Fruit fly (Drosophila melanogaster) whole organism, embryonic: ENCODE results near the gene Invadolysin.

ENCODE experiments used
- Blimp-1 ChIP-seq: fragments of 200-800 bp; sonication (Bioruptor generic); optimal IDR thresholded peaks from 3 replicates; lab custom pipeline; 2018; ENCODE audit warnings: missing biosample characterization, missing genetic modification characterization, mild to moderate bottlenecking, moderate library complexity, missing genetic modification reagents
- C15 ChIP-seq: fragments of 200-800 bp; sonication (Bioruptor generic); IDR thresholded peaks from 3 replicates; pipeline ENCODE4 v1.3.6; 2022; ENCODE audit warnings: missing biosample characterization, missing genetic modification characterization
- CG10147 ChIP-seq: fragments of 200-800 bp; sonication (Bioruptor generic); optimal IDR thresholded peaks from 2 replicates; lab custom pipeline; 2019; ENCODE audit warnings: missing biosample characterization, mild to moderate bottlenecking, missing genetic modification characterization, moderate library complexity
- CG10209 ChIP-seq: fragments of 200-800 bp; sonication (Bioruptor generic); optimal IDR thresholded peaks from 3 replicates; lab custom pipeline; 2017; ENCODE audit warnings: missing biosample characterization, mild to moderate bottlenecking, missing genetic modification characterization, missing genetic modification reagents
- CG10274 ChIP-seq: fragments of 200-800 bp; sonication (Bioruptor generic); optimal IDR thresholded peaks from 3 replicates; lab custom pipeline; 2017; ENCODE audit warnings: missing biosample characterization, mild to moderate bottlenecking, missing genetic modification characterization
- CG10321 ChIP-seq: fragments of 200-800 bp; sonication (Bioruptor generic); IDR thresholded peaks from 2 replicates; pipeline ENCODE4 v1.3.6; 2022; ENCODE audit warnings: missing biosample characterization, missing genetic modification characterization
- CG10565 ChIP-seq: fragments of 200-800 bp; sonication (Bioruptor generic); optimal IDR thresholded peaks from 3 replicates; lab custom pipeline; 2016; ENCODE audit warnings: missing biosample characterization, mild to moderate bottlenecking, missing genetic modification characterization
- CG11398 ChIP-seq: fragments of 200-800 bp; sonication (Bioruptor generic); optimal IDR thresholded peaks from 2 replicates; lab custom pipeline; 2016; ENCODE audit warnings: missing biosample characterization, missing genetic modification characterization
- CG12104 ChIP-seq: fragments of 200-800 bp; sonication (Bioruptor generic); optimal IDR thresholded peaks from 3 replicates; lab custom pipeline; 2016; ENCODE audit warnings: missing biosample characterization, missing genetic modification characterization
- CG12744 ChIP-seq: fragments of 200-800 bp; sonication (Bioruptor generic); optimal IDR thresholded peaks from 2 replicates; lab custom pipeline; 2016; ENCODE audit warnings: missing biosample characterization, missing genetic modification characterization
- CG13624 ChIP-seq: fragments of 200-800 bp; sonication (Bioruptor generic); optimal IDR thresholded peaks from 2 replicates; lab custom pipeline; 2016; ENCODE audit warnings: missing biosample characterization, missing genetic modification characterization
- CG14014 ChIP-seq: fragments of 200-800 bp; sonication (Bioruptor generic); IDR thresholded peaks from 2 replicates; pipeline ENCODE4 v1.3.6; 2022; ENCODE audit warnings: missing biosample characterization, missing genetic modification characterization
- CG1602 ChIP-seq: fragments of 200-800 bp; sonication (Bioruptor generic); optimal IDR thresholded peaks from 3 replicates; lab custom pipeline; 2016; ENCODE audit warnings: missing biosample characterization, missing genetic modification characterization
- CG17385 ChIP-seq: fragments of 200-800 bp; sonication (Bioruptor generic); optimal IDR thresholded peaks from 3 replicates; lab custom pipeline; 2018; ENCODE audit warnings: missing biosample characterization, mild to moderate bottlenecking, missing genetic modification characterization
- CG17568 ChIP-seq: fragments of 200-800 bp; sonication (Bioruptor generic); optimal IDR thresholded peaks from 2 replicates; lab custom pipeline; 2018; ENCODE audit warnings: missing biosample characterization, mild to moderate bottlenecking, missing genetic modification characterization, moderate library complexity
- CG18476 ChIP-seq: fragments of 200-800 bp; sonication (Bioruptor generic); optimal IDR thresholded peaks from 2 replicates; lab custom pipeline; 2016; ENCODE audit warnings: missing biosample characterization, mild to moderate bottlenecking, missing genetic modification characterization
- CG2712 ChIP-seq: fragments of 200-800 bp; optimal IDR thresholded peaks from 3 replicates; lab custom pipeline; 2019; ENCODE audit warnings: missing biosample characterization, mild to moderate bottlenecking, missing genetic modification characterization, moderate library complexity
- CG31224 ChIP-seq: fragments of 200-800 bp; sonication (Bioruptor generic); IDR thresholded peaks from 2 replicates; pipeline ENCODE4 v1.3.6; 2022; ENCODE audit warnings: missing biosample characterization, missing genetic modification characterization
- CG31388 ChIP-seq: fragments of 200-800 bp; sonication (Bioruptor generic); optimal IDR thresholded peaks from 2 replicates; lab custom pipeline; 2016; ENCODE audit warnings: missing biosample characterization, missing genetic modification characterization
- CG4404 ChIP-seq: fragments of 200-800 bp; sonication (Bioruptor generic); IDR thresholded peaks from 2 replicates; pipeline ENCODE4 v1.3.6; 2022; ENCODE audit warnings: missing biosample characterization, missing genetic modification characterization
- CG5953 ChIP-seq: fragments of 200-800 bp; sonication (Bioruptor generic); IDR thresholded peaks from 2 replicates; pipeline ENCODE4 v1.3.6; 2022; ENCODE audit warnings: missing biosample characterization, missing genetic modification characterization
- CG7786 ChIP-seq: fragments of 200-800 bp; sonication (Bioruptor generic); optimal IDR thresholded peaks from 2 replicates; lab custom pipeline; 2016; ENCODE audit warnings: missing biosample characterization, missing genetic modification characterization
- CoRest ChIP-seq: fragments of 200-800 bp; sonication (Bioruptor generic); optimal IDR thresholded peaks from 3 replicates; lab custom pipeline; 2018; ENCODE audit warnings: missing biosample characterization, mild to moderate bottlenecking, missing genetic modification characterization, moderate library complexity
- D19A ChIP-seq: fragments of 200-800 bp; optimal IDR thresholded peaks from 3 replicates; lab custom pipeline; 2019; ENCODE audit warnings: missing biosample characterization, mild to moderate bottlenecking, missing genetic modification characterization, moderate library complexity
- Ets97D ChIP-seq: fragments of 200-800 bp; sonication (Bioruptor generic); optimal IDR thresholded peaks from 3 replicates; lab custom pipeline; 2016; ENCODE audit warnings: missing biosample characterization, missing genetic modification characterization
- Fer1 ChIP-seq: fragments of 200-800 bp; sonication (Bioruptor generic); optimal IDR thresholded peaks from 2 replicates; lab custom pipeline; 2017; ENCODE audit warnings: missing biosample characterization, mild to moderate bottlenecking, missing genetic modification characterization
- GATAe ChIP-seq: fragments of 200-800 bp; sonication (Bioruptor generic); conservative IDR thresholded peaks from 2 replicates; pipeline ENCODE4 v1.3.6; 2022; ENCODE audit warnings: missing biosample characterization, missing genetic modification characterization
- H2.0 ChIP-seq: fragments of 200-800 bp; sonication (Bioruptor generic); IDR thresholded peaks from 2 replicates; pipeline ENCODE4 v1.3.6; 2022; ENCODE audit warnings: missing biosample characterization, missing genetic modification characterization
- Hr78 ChIP-seq, 2 experiments: fragments of 200-800 bp in 1 of 2; fragments of >200 bp in 1 of 2; sonication (Bioruptor generic) in 1 of 2; optimal IDR thresholded peaks; 2 replicates each; lab custom pipeline; 2017 to 2019; ENCODE audit warnings: missing biosample characterization in 2 of 2, missing genetic modification characterization in 2 of 2, mild to moderate bottlenecking in 1 of 2, moderate library complexity in 1 of 2
- MBD-R2 ChIP-seq: fragments of 200-800 bp; sonication (Bioruptor generic); IDR thresholded peaks from 2 replicates; pipeline ENCODE4 v1.3.6; 2022; ENCODE audit warnings: missing biosample characterization, missing genetic modification characterization
- Oli ChIP-seq: fragments of 200-800 bp; sonication (Bioruptor generic); optimal IDR thresholded peaks from 2 replicates; lab custom pipeline; 2018; ENCODE audit warnings: missing biosample characterization, mild to moderate bottlenecking, missing genetic modification characterization, moderate library complexity
- Opbp ChIP-seq: fragments of 200-800 bp; sonication (Bioruptor generic); IDR thresholded peaks from 3 replicates; pipeline ENCODE4 v1.3.6; 2022; ENCODE audit warnings: missing biosample characterization, missing genetic modification characterization; ENCODE audit not compliant: partially characterized antibody
- Rx ChIP-seq: fragments of 200-800 bp; sonication (Bioruptor generic); IDR thresholded peaks from 2 replicates; pipeline ENCODE4 v1.3.6; 2022; ENCODE audit warnings: missing biosample characterization, missing genetic modification characterization
- Six4 ChIP-seq: fragments of 200-800 bp; sonication (Bioruptor generic); optimal IDR thresholded peaks from 2 replicates; lab custom pipeline; 2016; ENCODE audit warnings: missing biosample characterization, missing genetic modification characterization
- ac ChIP-seq: fragments of 200-800 bp; sonication (Bioruptor generic); optimal IDR thresholded peaks from 3 replicates; lab custom pipeline; 2017; ENCODE audit warnings: missing biosample characterization, mild to moderate bottlenecking, missing genetic modification characterization
- ara ChIP-seq: fragments of 200-800 bp; sonication (Bioruptor generic); IDR thresholded peaks from 2 replicates; pipeline ENCODE4 v1.3.6; 2022; ENCODE audit warnings: missing biosample characterization, missing genetic modification characterization
- bbx ChIP-seq: fragments of 200-800 bp; sonication (Bioruptor generic); IDR thresholded peaks from 2 replicates; pipeline ENCODE4 v1.3.6; 2022; ENCODE audit warnings: missing biosample characterization, missing genetic modification characterization; ENCODE audit not compliant: partially characterized antibody
- cad ChIP-seq: fragments of >200 bp; optimal IDR thresholded peaks from 2 replicates; lab custom pipeline; 2017; ENCODE audit warnings: missing biosample characterization, missing genetic modification characterization
- cg ChIP-seq: fragments of 200-800 bp; sonication (Bioruptor generic); optimal IDR thresholded peaks from 3 replicates; lab custom pipeline; 2019; ENCODE audit warnings: missing biosample characterization, mild to moderate bottlenecking, missing genetic modification characterization, moderate library complexity
- gcm ChIP-seq: fragments of 200-800 bp; sonication (Bioruptor generic); optimal IDR thresholded peaks from 2 replicates; lab custom pipeline; 2019; ENCODE audit warnings: missing biosample characterization, mild to moderate bottlenecking, missing genetic modification characterization, moderate library complexity
- gsb-n ChIP-seq: fragments of 200-800 bp; sonication (Bioruptor generic); optimal IDR thresholded peaks from 3 replicates; lab custom pipeline; 2018; ENCODE audit warnings: missing biosample characterization, mild to moderate bottlenecking, missing genetic modification characterization
- kni ChIP-seq: fragments of 200-800 bp; sonication (Bioruptor generic); optimal IDR thresholded peaks from 3 replicates; lab custom pipeline; 2017; ENCODE audit warnings: mild to moderate bottlenecking, missing biosample characterization, missing genetic modification reagents, missing genetic modification characterization
- nerfin-1 ChIP-seq: fragments of 200-800 bp; sonication (Bioruptor generic); optimal IDR thresholded peaks from 3 replicates; lab custom pipeline; 2019; ENCODE audit warnings: missing biosample characterization, mild to moderate bottlenecking, missing genetic modification characterization, moderate library complexity
- org-1 ChIP-seq: fragments of 200-800 bp; sonication (Bioruptor generic); optimal IDR thresholded peaks from 2 replicates; lab custom pipeline; 2017; ENCODE audit warnings: missing biosample characterization, missing genetic modification characterization
- pita ChIP-seq: fragments of 200-800 bp; sonication (Bioruptor generic); optimal IDR thresholded peaks from 2 replicates; lab custom pipeline; 2017; ENCODE audit warnings: missing biosample characterization, mild to moderate bottlenecking, missing genetic modification characterization
- prd ChIP-seq, 3 experiments: fragments of >200 bp in 2 of 3; fragments of 200-800 bp in 1 of 3; sonication (Bioruptor generic) in 1 of 3; optimal IDR thresholded peaks in 2 of 3; IDR thresholded peaks in 1 of 3; 2 replicates in 2 of 3; 3 replicates in 1 of 3; pipeline versions ENCODE4 v1.3.6 to Lab custom; 2017 to 2022; ENCODE audit warnings: missing biosample characterization in 1 of 3, missing genetic modification characterization in 1 of 3
- run ChIP-seq: fragments of 200-800 bp; sonication (Bioruptor generic); optimal IDR thresholded peaks from 3 replicates; lab custom pipeline; 2018; ENCODE audit warnings: missing biosample characterization, mild to moderate bottlenecking, missing genetic modification characterization
- sens ChIP-seq: fragments of 200-800 bp; sonication (Bioruptor generic); peaks from one replicate; lab custom pipeline; 2016; ENCODE audit warnings: missing biosample characterization, missing genetic modification characterization
- seq ChIP-seq: fragments of 200-800 bp; sonication (Bioruptor generic); IDR thresholded peaks from 2 replicates; pipeline ENCODE4 v1.3.6; 2022; ENCODE audit warnings: missing biosample characterization, missing genetic modification characterization
- sr ChIP-seq: fragments of 200-800 bp; sonication (Bioruptor generic); IDR thresholded peaks from 3 replicates; pipeline ENCODE4 v1.3.6; 2022; ENCODE audit warnings: missing biosample characterization, missing genetic modification characterization

Invadolysin gene

dm6 chr3R:10168483-10169064 lies 24.1 kb downstream of the Invadolysin start (continued):
- TF ChIP-seq nerfin-1 (no peak), CG14014 (peak; percentile 58), Six4 (GFP tag; lab: Kevin White, UChicago) (no peak), kni (no peak), D19A (tag; lab: Kevin White, UChicago) (no peak), Rx (GFP tag; lab: Robert Waterston, UW) (no peak), CG13624 (GFP tag; lab: Kevin White, UChicago) (peak; percentile 46), CG4404 (no peak), gsb-n (tag; lab: Kevin White, UChicago) (peak; percentile 17), prd (optimal IDR thresholded peaks at IDR 0.05; lab: Kevin White, UChicago) (no peak), prd (GFP tag; IDR thresholded peaks at IDR 0.05; lab: Robert Waterston, UW) (peak; percentile 26; the same call in 2 of the 3 replicates), CG1602 (peak; percentile 40), CG10274 (GFP tag; lab: Kevin White, UChicago) (no peak), C15 (GFP tag; lab: Robert Waterston, UW) (no peak), bbx (GFP tag; lab: Robert Waterston, UW) (no peak), CG12104 (GFP tag; lab: Kevin White, UChicago) (no peak), gcm (GFP tag; lab: Kevin White, UChicago) (no peak), Fer1 (peak; percentile 8), CG10565 (no peak), CG18476 (GFP tag; lab: Kevin White, UChicago) (no peak), CoRest (tag; lab: Kevin White, UChicago) (peak; percentile 57), GATAe (no peak), cad (GFP tag; lab: Kevin White, UChicago) (no peak), pita (GFP tag; lab: Kevin White, UChicago) (no peak), CG7786 (GFP tag; lab: Kevin White, UChicago) (peak; percentile 28), CG10209 (GFP tag; lab: Kevin White, UChicago) (peak; percentile 21), run (tag; lab: Kevin White, UChicago) (no peak), H2.0 (GFP tag; lab: Robert Waterston, UW) (peak; percentile 59; the same call in 1 of the 2 replicates), Opbp (no peak), Blimp-1 (GFP tag; lab: Kevin White, UChicago) (no peak), sens (GFP tag; lab: Kevin White, UChicago) (peak; percentile 87), Oli (peak; percentile 48), CG10147 (no peak), ac (GFP tag; lab: Kevin White, UChicago) (peak; percentile 43), CG2712 (tag; lab: Kevin White, UChicago) (no peak), sr (GFP tag; lab: Robert Waterston, UW) (no peak), CG17568 (GFP tag; lab: Kevin White, UChicago) (peak; percentile 20), CG5953 (no peak), CG12744 (GFP tag; lab: Kevin White, UChicago) (peak; percentile 42), seq (GFP tag; lab: Robert Waterston, UW) (peak; percentile 45; the same call in 1 of the 2 replicates), org-1 (GFP tag; lab: Kevin White, UChicago) (peak; percentile 5), Ets97D (GFP tag; lab: Kevin White, UChicago) (no peak), ara (GFP tag; lab: Robert Waterston, UW) (no peak), MBD-R2 (GFP tag; lab: Robert Waterston, UW) (no peak), CG10321 (GFP tag; lab: Robert Waterston, UW) (no peak), CG31388 (GFP tag; lab: Kevin White, UChicago) (no peak), CG31224 (GFP tag; lab: Robert Waterston, UW) (peak; percentile 44; the same call in 1 of the 2 replicates), CG11398 (GFP tag; lab: Kevin White, UChicago) (no peak), CG17385 (peak; percentile 46), cg (GFP tag; lab: Kevin White, UChicago) (no peak), Hr78 (GFP tag; optimal IDR thresholded peaks at IDR 0.05; lab: Kevin White, UChicago) (no peak)
